Fruit fly (Drosophila melanogaster): ENCODE results near the gene CG5126.

The CG5126 gene

DNA sequence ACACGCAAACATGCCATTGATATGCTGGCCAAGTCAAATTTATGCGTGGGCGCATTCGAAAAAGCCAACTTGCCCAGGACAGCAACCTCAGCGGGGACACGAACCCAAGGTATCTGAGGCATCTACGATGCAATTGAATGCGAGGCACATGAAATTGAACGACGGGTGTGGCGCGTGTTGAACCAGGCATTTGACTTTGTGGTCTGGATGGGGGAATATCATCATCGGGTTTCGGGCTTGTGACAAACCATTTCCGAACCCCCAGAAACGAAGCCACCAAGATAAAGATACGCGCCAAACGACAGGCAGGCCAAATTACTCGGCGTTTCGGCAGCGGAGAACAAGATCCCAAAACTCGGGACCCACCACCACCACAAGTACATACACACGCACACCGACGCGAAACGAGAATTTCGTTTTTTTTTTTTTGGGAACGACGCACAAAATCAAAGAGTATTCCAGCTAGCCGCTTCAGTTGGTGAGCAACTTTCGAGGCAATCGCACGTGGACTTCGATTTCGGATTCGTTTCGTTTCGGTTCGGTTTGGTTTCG is 41.0 kb downstream of the CG5126 start, which contains the start of gene MFS3 (continued):
- TF ChIP-seq lab (GFP tag; optimal IDR thresholded peaks at IDR 0.05) (peak; percentile 64), CG32772 (GFP tag; IDR thresholded peaks at IDR 0.05) (peak; percentile 53; the same call in 1 of the 2 replicates), CG3995 (GFP tag; optimal IDR thresholded peaks at IDR 0.05) (no peak), Hand (GFP tag; optimal IDR thresholded peaks at IDR 0.05) (peak; percentile 31), Meics (GFP tag; optimal IDR thresholded peaks at IDR 0.05) (peak; percentile 13), Abd-B (GFP tag; optimal IDR thresholded peaks at IDR 0.05) (peak; percentile 27), CG2116 (GFP tag; optimal IDR thresholded peaks at IDR 0.05) (peak; percentile 33), CG34376 (GFP tag; optimal IDR thresholded peaks at IDR 0.05) (peak; percentile 24), CG10543 (GFP tag; optimal IDR thresholded peaks at IDR 0.05) (peak; percentile 75), sqz (GFP tag; optimal IDR thresholded peaks at IDR 0.05) (peak; percentile 96), MTF-1 (GFP tag; optimal IDR thresholded peaks at IDR 0.05; ENCODE audit: borderline replicate concordance) (peak; percentile 51), CG31441 (GFP tag; IDR thresholded peaks at IDR 0.05) (no peak), crp (GFP tag; optimal IDR thresholded peaks at IDR 0.05) (peak in 1 of 2 experiments; percentile 4), CG30403 (GFP tag; optimal IDR thresholded peaks at IDR 0.05) (peak; percentile 14), Sry-δ (GFP tag; optimal IDR thresholded peaks at IDR 0.05) (no peak), Dbx (GFP tag; IDR thresholded peaks at IDR 0.05) (peak; percentile 29; the same call in 2 of the 3 replicates), abd-A (tag; optimal IDR thresholded peaks at IDR 0.05) (peak; percentile 96), Opbp (GFP tag; IDR thresholded peaks at IDR 0.05; ENCODE audit: partially characterized antibody) (peak; percentile 13; the same call in 1 of the 3 replicates), ro (GFP tag; IDR thresholded peaks at IDR 0.05) (no peak), CG13296 (GFP tag; optimal IDR thresholded peaks at IDR 0.05) (no peak), al (GFP tag; IDR thresholded peaks at IDR 0.05) (no peak), cg (GFP tag; optimal IDR thresholded peaks at IDR 0.05) (peak; percentile 81), CG8290 (GFP tag; optimal IDR thresholded peaks at IDR 0.05) (no peak), CG8290 (tag; optimal IDR thresholded peaks at IDR 0.05) (peak in 1 of 2 experiments; percentile 67), Deaf1 (tag; optimal IDR thresholded peaks at IDR 0.05) (peak; percentile 98), CG17186 (GFP tag; optimal IDR thresholded peaks at IDR 0.05) (no peak), ci (GFP tag; IDR thresholded peaks at IDR 0.05) (peak; percentile 54; the same call in 2 of the 3 replicates), grn (GFP tag; optimal IDR thresholded peaks at IDR 0.05) (peak; percentile 58), CG32532 (GFP tag; IDR thresholded peaks at IDR 0.05) (peak; percentile 13; the same call in 1 of the 2 replicates), luna (GFP tag; optimal IDR thresholded peaks at IDR 0.05) (no peak), Myb (GFP tag; optimal IDR thresholded peaks at IDR 0.05) (peak; percentile 36), mirr (GFP tag; optimal IDR thresholded peaks at IDR 0.05) (peak; percentile 11), sens (GFP tag) (peak; percentile 57), CG12391 (tag; optimal IDR thresholded peaks at IDR 0.05) (peak; percentile 3), HmgZ (tag; optimal IDR thresholded peaks at IDR 0.05) (peak; percentile 4), stwl (tag; optimal IDR thresholded peaks at IDR 0.05) (peak; percentile 54), vvl (GFP tag; IDR thresholded peaks at IDR 0.05) (peak; percentile 61; the same call in 1 of the 2 replicates), CG15514 (GFP tag; optimal IDR thresholded peaks at IDR 0.05) (peak; percentile 76), B-H2 (GFP tag; optimal IDR thresholded peaks at IDR 0.05) (peak; percentile 14), Vsx1 (GFP tag; optimal IDR thresholded peaks at IDR 0.05) (peak; percentile 8), HHEX (GFP tag; optimal IDR thresholded peaks at IDR 0.05) (peak; percentile 6), row (GFP tag; IDR thresholded peaks at IDR 0.05) (peak; percentile 19; the same call in 1 of the 3 replicates), tap (tag; optimal IDR thresholded peaks at IDR 0.05) (peak; percentile 11), nerfin-1 (tag; optimal IDR thresholded peaks at IDR 0.05) (no peak), CG1792 (GFP tag; optimal IDR thresholded peaks at IDR 0.05) (no peak), CG6175 (GFP tag; IDR thresholded peaks at IDR 0.05) (peak; percentile 88; the same call in 2 of the 3 replicates), CG6683 (GFP tag; optimal IDR thresholded peaks at IDR 0.05) (peak; percentile 16), CG14965 (GFP tag; optimal IDR thresholded peaks at IDR 0.05; ENCODE audit: borderline replicate concordance) (no peak), Bgb (GFP tag; IDR thresholded peaks at IDR 0.05; ENCODE audit: partially characterized antibody) (peak; percentile 26; the same call in 1 of the 2 replicates)

Measured in whole organism, embryonic.